Worm (Caenorhabditis elegans): ENCODE results near the gene glb-1.

glb-1 gene

DNA sequence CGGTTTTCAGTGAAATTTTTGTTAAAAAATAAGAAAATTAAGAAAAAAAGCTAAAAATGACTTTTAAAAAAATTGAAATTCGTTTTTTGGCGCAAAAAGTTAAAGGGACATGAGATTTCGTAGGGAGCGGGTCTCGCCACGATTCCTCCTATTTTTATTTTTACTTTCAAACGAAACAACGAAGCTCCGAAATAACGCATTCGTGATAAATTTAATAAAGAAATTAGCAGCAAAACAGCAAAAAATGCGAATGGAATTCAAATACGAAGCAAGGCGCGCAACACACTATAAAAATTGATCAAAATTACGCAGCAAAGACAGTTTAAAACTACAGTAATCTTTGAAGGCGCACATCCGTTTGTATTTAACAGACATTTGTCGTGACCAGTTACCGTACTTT lies 23.3 kb downstream of the glb-1 start:
- TF ChIP-seq W03F9.2 (tag; optimal IDR thresholded peaks at IDR 0.05) (peak; percentile 65), dao-5 (tag; optimal IDR thresholded peaks at IDR 0.05) (no peak), him-1 (tag; optimal IDR thresholded peaks at IDR 0.05) (no peak)

DNA sequence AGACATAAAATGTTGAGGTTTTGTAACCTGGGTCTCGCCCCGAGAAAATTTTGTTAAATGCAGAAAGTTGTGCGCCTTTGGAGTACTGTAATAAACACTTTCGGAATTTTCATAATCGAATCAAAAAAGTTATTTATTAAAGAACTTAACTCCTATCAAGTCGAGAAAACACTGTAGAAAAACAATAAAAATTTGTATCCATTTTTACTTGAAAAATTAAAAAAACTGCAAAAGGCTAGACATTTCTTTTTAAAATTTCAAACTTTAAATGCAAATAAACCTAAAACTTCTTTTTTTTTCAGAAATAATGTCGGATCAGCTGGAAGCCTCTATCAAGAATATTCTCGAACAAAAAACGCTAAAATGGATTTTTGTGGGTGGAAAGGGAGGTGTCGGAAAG lies 28.3 kb downstream of the glb-1 start, which contains the start of gene asna-1:
TSS of gene asna-1 (plus strand) at position 301 of the 400 bp plus-strand sequence.
- TF ChIP-seq him-1 (tag; optimal IDR thresholded peaks at IDR 0.05) (no peak), W03F9.2 (tag; optimal IDR thresholded peaks at IDR 0.05) (no peak), dao-5 (tag; optimal IDR thresholded peaks at IDR 0.05) (no peak)

DNA sequence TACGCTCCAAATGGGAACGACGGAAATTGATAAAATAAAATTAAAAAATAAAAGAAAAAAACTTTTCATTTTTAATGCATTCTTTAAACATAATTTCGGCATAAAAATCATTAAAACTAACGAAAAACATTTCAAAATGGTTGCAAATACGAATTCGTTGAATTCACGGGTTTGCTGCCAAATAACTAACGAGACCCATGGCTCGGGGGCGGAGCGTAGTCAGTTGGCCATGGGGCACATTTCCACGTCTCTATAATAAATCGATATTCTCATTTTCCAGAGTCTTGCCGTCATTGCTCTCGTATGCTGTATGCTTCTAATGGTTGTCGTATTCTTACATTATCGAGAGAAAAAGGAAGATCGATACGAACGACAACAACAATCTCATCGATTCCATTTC lies 29.6 kb downstream of the glb-1 start, which contains the start of gene ZK637.4:
TSS of gene ZK637.4 (plus strand) at position 301 of the 400 bp plus-strand sequence.
- TF ChIP-seq dao-5 (tag; optimal IDR thresholded peaks at IDR 0.05) = no peak
- no peak for TF ChIP-seq him-1 (tag; optimal IDR thresholded peaks at IDR 0.05)
- no peak for TF ChIP-seq W03F9.2 (tag; optimal IDR thresholded peaks at IDR 0.05)

DNA sequence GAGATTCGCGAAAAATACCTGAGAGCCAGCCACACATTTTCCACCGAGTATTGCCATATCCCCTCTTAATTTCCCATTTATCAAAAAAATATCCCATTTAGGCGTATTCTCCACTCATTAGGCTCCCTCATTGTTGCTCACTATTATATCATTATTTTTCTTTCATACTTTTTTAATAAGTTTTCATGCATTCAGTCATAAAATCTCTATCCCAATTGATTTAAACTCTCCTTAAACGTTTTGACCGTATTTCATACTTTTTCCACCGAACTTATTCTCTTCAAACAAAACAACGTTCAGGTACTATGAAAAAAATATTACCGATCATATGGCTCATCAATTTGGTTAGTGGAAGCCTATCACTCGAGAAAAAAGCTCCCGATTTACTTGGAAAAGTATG lies 33.2 kb downstream of the glb-1 start, which contains the start of gene lnkn-1:
TSS of gene lnkn-1 (plus strand) at position 301 of the 400 bp plus-strand sequence.
- TF ChIP-seq dao-5 (tag; optimal IDR thresholded peaks at IDR 0.05) (no peak), W03F9.2 (tag; optimal IDR thresholded peaks at IDR 0.05) (no peak), him-1 (tag; optimal IDR thresholded peaks at IDR 0.05) (no peak)

DNA sequence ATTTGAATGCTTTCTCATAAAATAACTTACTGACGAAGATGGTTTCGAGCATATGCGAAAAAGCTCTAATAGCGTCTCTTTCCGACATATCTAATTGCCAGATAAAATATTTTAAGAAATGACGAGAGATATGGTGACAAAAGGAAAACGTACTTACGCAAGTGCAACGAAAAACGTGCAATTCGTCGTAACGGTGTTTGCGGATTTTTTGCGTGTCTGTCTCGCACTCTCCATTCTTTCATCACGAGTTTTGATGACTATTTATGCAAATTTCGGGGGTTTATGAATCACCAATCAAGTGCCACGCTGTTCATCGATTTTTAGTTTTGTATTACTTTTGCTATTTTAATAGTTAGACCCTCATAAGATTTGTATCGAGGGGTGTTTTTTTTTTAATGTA lies 34.1 kb downstream of the glb-1 start, which contains the start of gene ZK637.14:
TSS of gene ZK637.14 (minus strand) at position 201 of the 400 bp plus-strand sequence.
- no peak for TF ChIP-seq dao-5 (tag; optimal IDR thresholded peaks at IDR 0.05)
- TF ChIP-seq W03F9.2 (tag; optimal IDR thresholded peaks at IDR 0.05) = peak; percentile 53

DNA sequence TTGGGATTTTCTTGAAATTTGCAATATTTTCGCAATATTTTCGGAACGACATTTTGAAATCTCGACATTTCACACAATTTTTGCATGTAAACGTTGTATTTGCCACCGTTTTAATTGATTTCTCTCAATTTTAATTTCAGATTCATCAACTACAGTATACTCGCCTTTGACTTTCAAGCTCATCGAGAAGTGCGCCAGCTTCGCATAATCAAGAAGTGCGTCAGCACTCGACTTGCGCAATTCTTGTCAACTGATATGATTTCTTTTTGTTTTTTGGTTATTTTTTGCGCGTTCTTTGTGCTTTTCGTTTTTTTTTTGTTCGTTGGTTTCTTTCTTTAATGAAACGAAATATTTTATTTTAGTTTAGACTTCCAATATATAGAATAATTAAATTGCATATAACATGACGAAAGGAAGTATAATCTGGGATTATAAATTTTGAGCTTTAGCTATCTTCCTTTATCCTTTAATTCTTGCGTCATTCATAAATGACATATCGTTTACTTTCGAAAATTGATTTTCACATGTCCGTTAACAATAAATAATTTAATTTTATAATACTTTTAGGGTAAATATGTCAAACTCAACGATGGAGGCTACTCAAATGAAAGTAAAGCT lies 35.8 kb downstream of the glb-1 start, which contains the start of gene famh-136:
TSS of gene famh-136 (plus strand) at position 568 of the 618 bp plus-strand sequence.
- TF ChIP-seq dao-5 (tag; optimal IDR thresholded peaks at IDR 0.05) (no peak), him-1 (tag; optimal IDR thresholded peaks at IDR 0.05) (peak; percentile 50), W03F9.2 (tag; optimal IDR thresholded peaks at IDR 0.05) (peak; percentile 94)

DNA sequence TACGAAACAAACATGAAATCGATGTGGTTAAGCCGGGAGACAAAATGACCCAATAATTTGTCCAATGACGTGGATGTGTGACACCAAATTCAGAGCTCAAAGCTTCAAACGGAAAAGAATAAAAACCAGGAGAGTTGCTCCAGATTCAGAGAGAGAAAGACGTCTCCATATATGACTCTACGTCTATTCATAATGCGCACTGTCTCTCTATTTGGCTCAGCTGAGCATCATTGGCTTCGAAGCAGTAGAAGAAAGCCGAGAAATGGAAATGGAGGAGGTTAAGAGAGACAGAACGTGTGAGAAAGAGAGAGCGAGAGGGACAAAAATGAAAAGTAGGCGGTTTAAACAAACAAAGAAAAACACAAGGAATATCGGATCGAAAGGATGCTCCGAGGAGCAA lies 36.8 kb downstream of the glb-1 start:
- peak; percentile 2 for TF ChIP-seq him-1 (tag; optimal IDR thresholded peaks at IDR 0.05)
- no peak for TF ChIP-seq W03F9.2 (tag; optimal IDR thresholded peaks at IDR 0.05)
- no peak for TF ChIP-seq dao-5 (tag; optimal IDR thresholded peaks at IDR 0.05)

DNA sequence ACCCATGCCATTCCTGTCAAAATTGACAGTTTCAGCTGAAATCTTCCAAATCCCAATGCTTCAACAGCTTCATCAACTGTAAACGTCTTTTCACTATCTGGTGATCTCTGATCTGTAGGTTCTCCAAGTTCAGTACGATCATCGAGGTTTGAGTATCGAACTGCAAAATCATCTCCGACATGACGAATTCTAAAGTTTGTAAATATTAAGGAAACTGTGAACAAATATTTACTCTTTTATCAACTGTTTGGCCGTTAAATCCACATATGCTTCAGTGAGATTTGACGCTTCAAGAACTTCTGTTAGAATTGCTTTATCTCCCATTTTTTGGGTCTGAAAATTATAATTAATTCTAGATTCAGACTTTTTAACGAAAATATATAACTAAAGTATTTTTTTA lies 37.9 kb downstream of the glb-1 start, which contains the start of gene svop-1:
TSS of gene svop-1 (minus strand) at position 339 of the 400 bp plus-strand sequence.
- no peak for TF ChIP-seq dao-5 (tag; optimal IDR thresholded peaks at IDR 0.05)
- no peak for TF ChIP-seq him-1 (tag; optimal IDR thresholded peaks at IDR 0.05)
- no peak for TF ChIP-seq W03F9.2 (tag; optimal IDR thresholded peaks at IDR 0.05)

DNA sequence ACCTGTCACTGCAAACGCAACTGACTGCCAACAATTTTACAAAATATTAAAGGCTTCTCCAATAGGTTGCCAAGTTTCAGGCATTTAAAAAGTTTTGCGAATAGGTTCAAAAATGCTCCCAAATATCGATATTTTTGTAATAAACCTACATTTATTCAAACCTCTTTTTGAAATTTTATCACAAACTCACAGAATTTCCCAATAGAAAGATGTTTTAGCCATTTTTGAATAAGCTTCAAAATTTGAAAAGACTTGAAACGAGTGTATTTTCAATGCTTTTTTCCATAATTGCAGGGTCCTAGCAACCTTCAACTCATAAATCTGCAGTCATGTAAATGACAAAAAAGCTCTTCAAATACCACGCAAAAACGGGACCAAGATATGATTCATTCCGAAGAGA lies 40.8 kb downstream of the glb-1 start:
- TF ChIP-seq him-1 (tag; optimal IDR thresholded peaks at IDR 0.05) (no peak), dao-5 (tag; optimal IDR thresholded peaks at IDR 0.05) (no peak), W03F9.2 (tag; optimal IDR thresholded peaks at IDR 0.05) (no peak)

DNA sequence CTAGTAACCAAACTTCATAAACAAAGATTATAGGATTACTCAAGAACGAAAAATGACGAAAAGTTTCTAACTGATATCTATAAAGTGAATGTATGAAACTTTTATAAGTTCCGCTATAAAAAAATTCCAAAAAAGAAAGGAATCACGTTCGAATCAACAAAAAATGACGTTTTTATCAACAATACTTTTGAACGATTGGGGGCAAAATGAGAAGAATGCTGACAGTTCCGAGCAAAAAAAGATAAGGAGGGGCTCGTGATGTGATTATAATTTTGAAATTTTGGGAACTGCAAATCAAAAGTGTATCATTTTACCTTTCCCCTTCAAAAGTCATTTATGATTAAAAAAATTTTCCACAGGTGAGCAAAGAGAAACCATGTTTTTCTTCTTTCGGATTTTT lies 44.1 kb downstream of the glb-1 start:
- TF ChIP-seq W03F9.2 (tag; optimal IDR thresholded peaks at IDR 0.05) = no peak

DNA sequence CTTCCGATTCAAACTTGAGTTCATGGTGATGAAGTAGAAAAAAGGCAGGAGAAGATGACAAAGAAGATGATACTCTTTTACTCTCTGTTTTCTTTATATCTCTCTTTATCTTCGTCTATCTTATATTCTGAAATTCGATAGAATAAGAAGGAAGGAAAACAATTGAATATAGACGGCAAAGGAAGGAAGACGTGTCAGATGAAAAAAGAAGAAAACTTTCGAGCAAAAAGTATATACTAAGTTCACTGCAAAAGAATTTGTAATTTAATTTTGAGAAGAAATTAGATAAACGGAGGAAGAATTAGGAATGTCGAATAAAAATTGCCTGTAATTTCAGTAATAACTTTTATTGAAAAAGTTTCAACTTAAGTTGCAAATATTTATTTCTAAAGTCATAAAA lies 46.1 kb downstream of the glb-1 start, which contains the start of gene K01F9.2:
TSS of gene K01F9.2 (minus strand) at position 127 of the 400 bp plus-strand sequence.
- no peak for TF ChIP-seq him-1 (tag; optimal IDR thresholded peaks at IDR 0.05)

DNA sequence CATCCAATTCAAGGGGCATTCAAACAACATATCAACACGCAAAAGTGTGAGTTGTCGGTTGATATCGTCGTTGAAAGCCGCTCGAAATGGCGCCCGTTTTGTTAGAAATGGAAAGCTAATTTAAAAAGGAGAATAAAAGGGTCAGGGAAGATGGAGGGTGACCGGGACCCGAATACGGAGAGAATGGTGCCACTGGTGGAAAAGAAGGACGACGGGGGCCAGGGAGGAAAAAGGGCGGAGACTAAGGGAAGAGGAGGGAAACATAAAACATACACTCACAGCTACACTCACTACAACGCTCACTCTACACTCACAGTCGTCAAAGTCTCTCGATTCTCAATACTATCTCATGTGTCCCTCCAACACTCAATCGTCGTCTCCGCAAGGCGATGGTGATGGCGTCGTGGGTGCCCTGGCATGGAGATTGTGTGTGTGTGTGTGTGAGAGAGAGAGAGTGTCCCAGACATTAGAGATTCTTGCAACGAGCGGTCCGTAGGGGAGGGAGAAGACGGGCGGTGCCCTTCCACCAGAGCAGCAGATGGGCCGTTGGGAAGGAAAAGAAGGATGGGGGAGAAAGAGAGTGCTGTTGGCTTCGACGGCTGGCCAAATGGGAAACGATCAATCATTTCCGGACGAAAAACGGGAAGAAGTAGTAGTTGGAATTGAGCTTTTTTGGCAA lies 49.0 kb downstream of the glb-1 start:
- TF ChIP-seq dao-5 (tag; optimal IDR thresholded peaks at IDR 0.05) (no peak), him-1 (tag; optimal IDR thresholded peaks at IDR 0.05) (peak; percentile 86), W03F9.2 (tag; optimal IDR thresholded peaks at IDR 0.05) (no peak)

DNA sequence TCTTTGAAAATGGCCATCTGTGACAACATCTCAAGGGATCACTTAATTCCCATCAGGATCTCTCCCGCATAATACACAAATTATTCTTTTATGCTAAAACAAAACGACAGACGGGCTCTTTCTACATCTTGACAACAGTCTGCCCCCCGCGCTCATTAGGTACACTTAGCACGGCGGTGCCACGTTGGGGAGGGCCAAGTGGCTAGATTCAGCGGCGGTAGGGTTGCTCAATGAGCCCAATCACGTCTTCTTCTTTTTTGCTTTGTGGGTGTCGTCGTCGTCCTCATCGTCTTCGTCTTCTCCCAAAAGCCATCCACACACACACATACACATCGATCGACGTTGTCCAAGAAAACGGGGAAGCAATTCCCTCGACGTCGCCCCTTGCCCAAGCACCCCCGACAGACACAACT lies 50.0 kb downstream of the glb-1 start:
- TF ChIP-seq him-1 (tag; optimal IDR thresholded peaks at IDR 0.05) (peak; percentile 60), dao-5 (tag; optimal IDR thresholded peaks at IDR 0.05) (no peak)

Data from whole organism, L4/young adult.